Fruit fly (Drosophila melanogaster) whole organism: ENCODE data around the gene Ttc1.

Experiments used
- EcR ChIP-seq, 2 experiments: fragments of >200 bp; optimal IDR thresholded peaks; 2 replicates each; lab custom pipeline; 2017; ENCODE audit warnings: missing biosample characterization in 2 of 2, missing genetic modification characterization in 2 of 2, missing genetic modification reagents in 2 of 2
- pan ChIP-seq: fragments of >200 bp; optimal IDR thresholded peaks from 2 replicates; lab custom pipeline; 2017
- psq ChIP-seq: fragments of >200 bp; optimal IDR thresholded peaks from 2 replicates; lab custom pipeline; 2017

DNA sequence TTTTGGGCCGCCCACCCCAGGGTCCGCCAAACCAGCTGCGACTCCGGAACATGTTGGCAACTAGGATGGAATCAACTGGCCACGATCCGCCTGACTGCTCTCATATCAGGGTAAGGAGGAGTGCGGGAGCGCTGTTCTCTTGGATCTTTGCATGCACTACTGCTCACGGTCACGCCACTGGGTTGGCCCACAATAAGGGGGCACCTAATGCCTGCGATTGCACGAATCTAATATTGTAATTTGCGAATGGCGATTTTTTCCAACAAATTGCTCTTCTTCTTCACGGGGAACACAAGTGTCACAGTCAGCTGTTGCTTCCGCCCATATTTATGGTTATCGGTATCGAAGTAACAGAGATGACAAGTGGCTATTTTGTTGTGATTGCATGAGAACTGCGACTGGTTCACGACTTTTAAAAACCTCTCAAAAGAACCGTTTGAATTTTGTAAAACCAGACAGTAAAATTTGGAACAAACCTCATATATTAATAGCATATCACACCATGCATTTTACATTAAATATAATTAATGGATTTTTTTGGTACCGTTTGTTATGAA, 1.4 kb downstream of the Ttc1 start, which contains the start of gene ema:
- TF ChIP-seq pan (lab: Kevin White, UChicago) (no peak), psq (lab: Kevin White, UChicago) (no peak), EcR (GFP tag; optimal IDR thresholded peaks at IDR 0.05; lab: Kevin White, UChicago) (no peak)
